Worm (Caenorhabditis elegans): ENCODE measurements around the gene kel-3.

The kel-3 gene

DNA sequence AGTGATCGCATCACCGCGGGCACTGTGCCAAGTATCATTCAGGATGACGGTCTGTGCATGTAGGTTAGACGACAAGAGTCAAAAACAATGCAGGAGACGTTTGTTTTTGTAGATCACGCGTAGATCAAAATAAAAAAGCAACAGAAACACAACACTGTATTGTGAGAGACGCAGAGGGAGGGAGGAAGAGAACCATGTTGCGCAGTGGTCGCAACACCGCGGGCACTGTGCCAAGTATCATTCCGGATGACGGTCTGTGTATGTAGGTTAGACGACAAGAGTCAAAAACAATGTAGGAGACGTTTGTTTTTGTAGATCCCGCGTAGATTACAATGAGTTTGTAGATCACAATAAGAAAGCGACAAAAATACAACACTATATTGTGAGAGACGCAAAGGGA, 45.6 kb upstream of the kel-3 start:
- no peak for TF ChIP-seq nhr-28 (tag; optimal IDR thresholded peaks at IDR 0.05)
- no peak for TF ChIP-seq ceh-28 (tag; optimal IDR thresholded peaks at IDR 0.05)
- no peak for TF ChIP-seq lin-15B (tag; optimal IDR thresholded peaks at IDR 0.05)

DNA sequence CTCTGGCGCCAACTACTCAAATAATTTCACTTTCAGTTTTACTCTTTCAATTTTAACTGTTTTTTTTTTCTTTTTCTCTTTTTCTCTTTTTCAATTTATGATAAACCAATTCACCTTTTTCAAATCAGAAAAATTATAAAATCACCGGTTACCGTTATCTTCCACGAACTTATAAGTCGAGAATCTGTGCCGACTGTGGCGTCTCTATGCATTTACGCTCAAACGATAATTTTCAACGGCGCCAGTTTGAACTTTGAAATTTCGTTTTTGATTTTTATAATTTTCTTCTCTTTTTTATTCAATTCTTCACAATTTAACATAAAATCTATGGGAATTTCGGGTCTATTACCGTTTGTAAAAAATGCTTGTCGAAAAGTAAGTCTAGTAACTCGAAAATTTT, 41.2 kb upstream of the kel-3 start, which contains the start of gene exo-1:
Gene exo-1 (plus strand): TSS at position 101 of the 400 bp plus-strand sequence.
- no peak for TF ChIP-seq lsy-12 (tag; optimal IDR thresholded peaks at IDR 0.05)
- TF ChIP-seq eor-1 (tag; optimal IDR thresholded peaks at IDR 0.05): no peak
- no peak for TF ChIP-seq ama-1 (optimal IDR thresholded peaks at IDR 0.05)
- TF ChIP-seq elt-3 (tag; optimal IDR thresholded peaks at IDR 0.05): peak in 1 of 3 experiments; percentile 6
- TF ChIP-seq egl-27 (tag; optimal IDR thresholded peaks at IDR 0.05): no peak
- TF ChIP-seq tbx-2 (tag; optimal IDR thresholded peaks at IDR 0.05): no peak
- no peak for TF ChIP-seq elt-2 (tag; optimal IDR thresholded peaks at IDR 0.05)
- TF ChIP-seq ZK546.5 (tag; optimal IDR thresholded peaks at IDR 0.05): no peak
- TF ChIP-seq fkh-2 (tag; optimal IDR thresholded peaks at IDR 0.05): no peak
- no peak for TF ChIP-seq snpc-4 (tag; optimal IDR thresholded peaks at IDR 0.05)
- TF ChIP-seq mml-1 (tag; optimal IDR thresholded peaks at IDR 0.05): no peak
- TF ChIP-seq elt-1 (tag; optimal IDR thresholded peaks at IDR 0.05): no peak
- peak; percentile 71 for TF ChIP-seq ceh-28 (tag; optimal IDR thresholded peaks at IDR 0.05)
- no peak for TF ChIP-seq R02D3.7 (tag; optimal IDR thresholded peaks at IDR 0.05)
- no peak for TF ChIP-seq nhr-76 (tag; optimal IDR thresholded peaks at IDR 0.05)
- TF ChIP-seq fkh-10 (GFP tag; optimal IDR thresholded peaks at IDR 0.05): no peak
- TF ChIP-seq nhr-23 (tag; optimal IDR thresholded peaks at IDR 0.05): peak; percentile 82
- no peak for TF ChIP-seq aly-2 (tag; optimal IDR thresholded peaks at IDR 0.05)
- TF ChIP-seq nhr-28 (tag; optimal IDR thresholded peaks at IDR 0.05): no peak
- TF ChIP-seq nhr-237 (tag; optimal IDR thresholded peaks at IDR 0.05): no peak
- TF ChIP-seq ceh-16 (tag; optimal IDR thresholded peaks at IDR 0.05): no peak
- TF ChIP-seq nhr-11 (tag; optimal IDR thresholded peaks at IDR 0.05): no peak
- TF ChIP-seq zag-1 (tag; optimal IDR thresholded peaks at IDR 0.05): no peak
- TF ChIP-seq skn-1 (tag; optimal IDR thresholded peaks at IDR 0.05): peak; percentile 29
- no peak for TF ChIP-seq jun-1 (tag; optimal IDR thresholded peaks at IDR 0.05)
- no peak for TF ChIP-seq hmg-11 (tag; optimal IDR thresholded peaks at IDR 0.05)
- peak; percentile 70 for TF ChIP-seq nfya-1 (tag; optimal IDR thresholded peaks at IDR 0.05; ENCODE audit: insufficient read depth)
- TF ChIP-seq ceh-9 (tag; optimal IDR thresholded peaks at IDR 0.05): no peak
- TF ChIP-seq sea-2 (GFP tag; optimal IDR thresholded peaks at IDR 0.05): no peak
- no peak for TF ChIP-seq nhr-67 (tag; optimal IDR thresholded peaks at IDR 0.05)
- no peak for TF ChIP-seq ztf-11 (tag; optimal IDR thresholded peaks at IDR 0.05)
- TF ChIP-seq nhr-43 (tag; optimal IDR thresholded peaks at IDR 0.05; ENCODE audit: poor library complexity, severe bottlenecking): no peak
- no peak for TF ChIP-seq egl-5 (tag; optimal IDR thresholded peaks at IDR 0.05)
- TF ChIP-seq unc-62 (GFP tag; optimal IDR thresholded peaks at IDR 0.05): no peak
- no peak for TF ChIP-seq ceh-82 (tag; optimal IDR thresholded peaks at IDR 0.05)
- TF ChIP-seq unc-39 (tag; optimal IDR thresholded peaks at IDR 0.05): no peak
- no peak for TF ChIP-seq fos-1 (tag; optimal IDR thresholded peaks at IDR 0.05)
- no peak for TF ChIP-seq nhr-77 (tag; optimal IDR thresholded peaks at IDR 0.05)
- no peak for TF ChIP-seq mdl-1 (tag; optimal IDR thresholded peaks at IDR 0.05)
- TF ChIP-seq lin-15B (tag; optimal IDR thresholded peaks at IDR 0.05): peak; percentile 81
- no peak for TF ChIP-seq ztf-4 (tag; optimal IDR thresholded peaks at IDR 0.05)
- TF ChIP-seq daf-12 (tag; optimal IDR thresholded peaks at IDR 0.05): no peak
- peak; percentile 54 for TF ChIP-seq nhr-25 (tag; optimal IDR thresholded peaks at IDR 0.05)
- no peak for TF ChIP-seq nhr-12 (tag; optimal IDR thresholded peaks at IDR 0.05)
- TF ChIP-seq pqm-1 (tag; optimal IDR thresholded peaks at IDR 0.05): peak; percentile 70
- TF ChIP-seq lin-39 (tag; optimal IDR thresholded peaks at IDR 0.05): no peak
- peak; percentile 79 for TF ChIP-seq pha-4 (tag; optimal IDR thresholded peaks at IDR 0.05)

All from whole organism, L3 larva.